Worm (Caenorhabditis elegans) whole organism, mixed stage, embryonic: ENCODE results near the gene cyp-13A11.

Source experiments
- M03D4.4 ChIP-seq: sonication (generic microtip); optimal IDR thresholded peaks from 2 replicates; lab custom pipeline; 2017; ENCODE audit warnings: mild to moderate bottlenecking, missing genetic modification characterization, missing compliant biosample characterization
- bed-3 ChIP-seq: fragments of 200-800 bp; sonication (Bioruptor generic); optimal IDR thresholded peaks from 3 replicates; lab custom pipeline; 2018; ENCODE audit warnings: mild to moderate bottlenecking, missing genetic modification characterization, moderate library complexity, missing compliant biosample characterization
- blmp-1 ChIP-seq: fragments of 150-350 bp; optimal IDR thresholded peaks from 2 replicates; lab custom pipeline; 2014; ENCODE audit warnings: missing biosample characterization, missing genetic modification characterization
- ceh-43 ChIP-seq: fragments of 200-800 bp; sonication (Bioruptor generic); optimal IDR thresholded peaks from 2 replicates; lab custom pipeline; 2018; ENCODE audit warnings: mild to moderate bottlenecking, missing genetic modification characterization, moderate library complexity, missing compliant biosample characterization
- ces-1 ChIP-seq: fragments of 150-350 bp; optimal IDR thresholded peaks from 2 replicates; lab custom pipeline; 2014; ENCODE audit warnings: missing biosample characterization, missing genetic modification reagents, missing genetic modification characterization
- cnd-1 ChIP-seq: fragments of 200-800 bp; sonication (Bioruptor generic); optimal IDR thresholded peaks from 2 replicates; lab custom pipeline; 2018; ENCODE audit warnings: mild to moderate bottlenecking, missing genetic modification characterization, missing compliant biosample characterization
- drap-1 ChIP-seq: fragments of 200-800 bp; sonication (Bioruptor generic); optimal IDR thresholded peaks from 3 replicates; lab custom pipeline; 2018; ENCODE audit warnings: mild to moderate bottlenecking, missing genetic modification characterization, missing compliant biosample characterization
- elt-3 ChIP-seq: fragments of 150-350 bp; optimal IDR thresholded peaks from 2 replicates; lab custom pipeline; 2014; ENCODE audit warnings: missing biosample characterization, missing genetic modification characterization
- flh-1 ChIP-seq: fragments of 200-800 bp; sonication (Bioruptor generic); optimal IDR thresholded peaks from 2 replicates; lab custom pipeline; 2018; ENCODE audit warnings: mild to moderate bottlenecking, missing genetic modification characterization, moderate library complexity, missing compliant biosample characterization
- hlh-1 ChIP-seq: fragments of 150-350 bp; optimal IDR thresholded peaks from 2 replicates; lab custom pipeline; 2014; ENCODE audit warnings: missing biosample characterization, missing genetic modification reagents, missing genetic modification characterization
- lin-13 ChIP-seq: fragments of 150-350 bp; optimal IDR thresholded peaks from 2 replicates; lab custom pipeline; 2014; ENCODE audit warnings: missing biosample characterization, missing genetic modification characterization
- lin-32 ChIP-seq: fragments of 200-800 bp; sonication (Bioruptor generic); optimal IDR thresholded peaks from 2 replicates; lab custom pipeline; 2018; ENCODE audit warnings: mild to moderate bottlenecking, missing genetic modification characterization, missing compliant biosample characterization
- lsy-2 ChIP-seq: fragments of 150-350 bp; optimal IDR thresholded peaks from 2 replicates; lab custom pipeline; 2014; ENCODE audit warnings: missing biosample characterization, missing genetic modification characterization
- mab-5 ChIP-seq: fragments of 150-350 bp; optimal IDR thresholded peaks from 2 replicates; lab custom pipeline; 2014; ENCODE audit warnings: missing biosample characterization, missing genetic modification characterization
- mep-1 ChIP-seq: fragments of 150-350 bp; optimal IDR thresholded peaks from 2 replicates; lab custom pipeline; 2017; ENCODE audit warnings: missing biosample characterization, missing genetic modification reagents, missing genetic modification characterization, inconsistent platforms
- mls-2 ChIP-seq: sonication (generic microtip); optimal IDR thresholded peaks from 2 replicates; lab custom pipeline; 2016; ENCODE audit warnings: mild to moderate bottlenecking, missing genetic modification characterization, moderate library complexity, missing compliant biosample characterization
- nhr-12 ChIP-seq: fragments of 150-350 bp; optimal IDR thresholded peaks from 2 replicates; lab custom pipeline; 2014; ENCODE audit warnings: missing biosample characterization, missing genetic modification characterization
- nhr-2 ChIP-seq: fragments of 150-350 bp; optimal IDR thresholded peaks from 2 replicates; lab custom pipeline; 2014; ENCODE audit warnings: missing biosample characterization, missing genetic modification characterization
- nhr-237 ChIP-seq: fragments of 150-350 bp; optimal IDR thresholded peaks from 2 replicates; lab custom pipeline; 2014; ENCODE audit warnings: missing biosample characterization, missing genetic modification characterization
- nhr-28 ChIP-seq: fragments of 150-350 bp; optimal IDR thresholded peaks from 2 replicates; lab custom pipeline; 2014; ENCODE audit warnings: missing biosample characterization, missing genetic modification characterization
- nhr-76 ChIP-seq: sonication (generic microtip); optimal IDR thresholded peaks from 2 replicates; lab custom pipeline; 2017; ENCODE audit warnings: missing biosample characterization, missing genetic modification characterization
- pha-4 ChIP-seq: fragments of 150-350 bp; optimal IDR thresholded peaks from 2 replicates; lab custom pipeline; 2018; ENCODE audit warnings: missing biosample characterization, missing genetic modification reagents, missing genetic modification characterization
- sem-2 ChIP-seq: fragments of 200-800 bp; sonication (Bioruptor generic); optimal IDR thresholded peaks from 2 replicates; lab custom pipeline; 2018; ENCODE audit warnings: mild to moderate bottlenecking, missing genetic modification characterization, missing compliant biosample characterization
- sptf-1 ChIP-seq: sonication (generic microtip); optimal IDR thresholded peaks from 2 replicates; lab custom pipeline; 2017; ENCODE audit warnings: mild to moderate bottlenecking, missing genetic modification characterization, moderate library complexity, missing compliant biosample characterization
- tbx-8 ChIP-seq: fragments of 200-800 bp; sonication (Bioruptor generic); optimal IDR thresholded peaks from 2 replicates; lab custom pipeline; 2018; ENCODE audit warnings: mild to moderate bottlenecking, missing genetic modification characterization, moderate library complexity, missing compliant biosample characterization
- unc-39 ChIP-seq: fragments of 150-350 bp; optimal IDR thresholded peaks from 2 replicates; lab custom pipeline; 2014; ENCODE audit warnings: missing biosample characterization, missing genetic modification characterization
- unc-62 ChIP-seq: fragments of 150-350 bp; optimal IDR thresholded peaks from 2 replicates; lab custom pipeline; 2014; ENCODE audit warnings: missing biosample characterization, missing genetic modification reagents, missing genetic modification characterization
- zip-8 ChIP-seq: fragments of 150-350 bp; optimal IDR thresholded peaks from 2 replicates; lab custom pipeline; 2014; ENCODE audit warnings: missing biosample characterization, missing genetic modification characterization
- ztf-11 ChIP-seq: fragments of 150-350 bp; optimal IDR thresholded peaks from 2 replicates; lab custom pipeline; 2014; ENCODE audit warnings: missing biosample characterization, missing genetic modification characterization

Gene cyp-13A11

ce11 chrIII:12980770-12981169, 40.0 kb upstream of the cyp-13A11 start, which contains the start of gene ZK1010.4:
TSS of gene ZK1010.4 (plus strand) at chrIII:12981070.
- TF ChIP-seq ztf-11 (tag; lab: Kevin White, UChicago) (no peak), lin-13 (tag; lab: Kevin White, UChicago) (no peak), unc-62 (no peak), flh-1 (GFP tag; lab: Kevin White, UChicago) (no peak), blmp-1 (tag; lab: Kevin White, UChicago) (no peak), nhr-28 (tag; lab: Kevin White, UChicago) (no peak), hlh-1 (tag; lab: Kevin White, UChicago) (no peak), elt-3 (tag; lab: Kevin White, UChicago) (no peak), lin-32 (GFP tag; lab: Kevin White, UChicago) (no peak), mep-1 (tag; lab: Kevin White, UChicago) (no peak)

ce11 chrIII:12987418-12987817, 33.4 kb upstream of the cyp-13A11 start, which contains the start of gene ZK1010.5:
TSS of gene ZK1010.5 (minus strand) at chrIII:12987518.
- TF ChIP-seq sem-2 (GFP tag; lab: Kevin White, UChicago): no peak
- TF ChIP-seq sptf-1 (tag; lab: Kevin White, UChicago): no peak
- no peak for TF ChIP-seq lin-32 (GFP tag; lab: Kevin White, UChicago)
- no peak for TF ChIP-seq nhr-237
- no peak for TF ChIP-seq mep-1 (tag; lab: Kevin White, UChicago)
- no peak for TF ChIP-seq elt-3 (tag; lab: Kevin White, UChicago)
- TF ChIP-seq mls-2 (tag; lab: Kevin White, UChicago): no peak
- TF ChIP-seq unc-62: no peak
- TF ChIP-seq tbx-8 (GFP tag; lab: Kevin White, UChicago): no peak
- TF ChIP-seq nhr-76 (tag; lab: Kevin White, UChicago): no peak
- TF ChIP-seq nhr-12: no peak
- TF ChIP-seq blmp-1 (tag; lab: Kevin White, UChicago): no peak
- TF ChIP-seq ztf-11 (tag; lab: Kevin White, UChicago): no peak
- no peak for TF ChIP-seq flh-1 (GFP tag; lab: Kevin White, UChicago)
- no peak for TF ChIP-seq M03D4.4
- TF ChIP-seq, all 35 proteins: peak for 0

ce11 chrIII:12990997-12991396, 29.8 kb upstream of the cyp-13A11 start, which contains the start of gene ZK1010.12:
TSS of gene ZK1010.12 (plus strand) at chrIII:12991297.
- TF ChIP-seq drap-1 (no peak), M03D4.4 (no peak), ceh-43 (GFP tag; lab: Kevin White, UChicago) (no peak), blmp-1 (tag; lab: Kevin White, UChicago) (no peak), sptf-1 (tag; lab: Kevin White, UChicago) (no peak), cnd-1 (tag; lab: Kevin White, UChicago) (no peak), unc-62 (no peak)
- TF ChIP-seq, all 35 proteins: peak for 0

- no peak for TF ChIP-seq nhr-2
- no peak for TF ChIP-seq elt-3 (tag; lab: Kevin White, UChicago)
Observed at ce11 chrIII:12993055-12993454, 27.8 kb upstream of the cyp-13A11 start.

ce11 chrIII:12993607-12994006, 27.2 kb upstream of the cyp-13A11 start, which contains the start of gene col-97:
TSS of gene col-97 (minus strand) at chrIII:12993707.
- TF ChIP-seq M03D4.4 (no peak), unc-39 (tag; lab: Kevin White, UChicago) (no peak), mab-5 (tag; lab: Kevin White, UChicago) (no peak), pha-4 (no peak), bed-3 (GFP tag; lab: Kevin White, UChicago) (no peak), flh-1 (GFP tag; lab: Kevin White, UChicago) (no peak), nhr-76 (tag; lab: Kevin White, UChicago) (no peak), lin-13 (tag; lab: Kevin White, UChicago) (no peak), hlh-1 (tag; lab: Kevin White, UChicago) (no peak), sem-2 (GFP tag; lab: Kevin White, UChicago) (no peak), nhr-2 (no peak)

ce11 chrIII:12998252-12998651, 22.6 kb upstream of the cyp-13A11 start:
- TF ChIP-seq cnd-1 (tag; lab: Kevin White, UChicago) (no peak), M03D4.4 (no peak), mep-1 (tag; lab: Kevin White, UChicago) (no peak), drap-1 (no peak), pha-4 (no peak), lsy-2 (no peak), ceh-43 (GFP tag; lab: Kevin White, UChicago) (no peak), hlh-1 (tag; lab: Kevin White, UChicago) (no peak), bed-3 (GFP tag; lab: Kevin White, UChicago) (no peak), tbx-8 (GFP tag; lab: Kevin White, UChicago) (no peak), nhr-28 (tag; lab: Kevin White, UChicago) (no peak), nhr-237 (no peak), sem-2 (GFP tag; lab: Kevin White, UChicago) (no peak), zip-8 (tag; lab: Kevin White, UChicago) (no peak), ces-1 (GFP tag; lab: Kevin White, UChicago) (no peak), mls-2 (tag; lab: Kevin White, UChicago) (no peak), lin-13 (tag; lab: Kevin White, UChicago) (no peak), flh-1 (GFP tag; lab: Kevin White, UChicago) (no peak), sptf-1 (tag; lab: Kevin White, UChicago) (no peak)
